Worm (Caenorhabditis elegans): Measurements from ENCODE around the gene Y50E8A.1.
"Not testable (repeated sequence)": the region's sequence is repeated elsewhere in the genome, so short reads cannot be mapped to it uniquely, and the experiment has no call there.

Gene Y50E8A.1

DNA sequence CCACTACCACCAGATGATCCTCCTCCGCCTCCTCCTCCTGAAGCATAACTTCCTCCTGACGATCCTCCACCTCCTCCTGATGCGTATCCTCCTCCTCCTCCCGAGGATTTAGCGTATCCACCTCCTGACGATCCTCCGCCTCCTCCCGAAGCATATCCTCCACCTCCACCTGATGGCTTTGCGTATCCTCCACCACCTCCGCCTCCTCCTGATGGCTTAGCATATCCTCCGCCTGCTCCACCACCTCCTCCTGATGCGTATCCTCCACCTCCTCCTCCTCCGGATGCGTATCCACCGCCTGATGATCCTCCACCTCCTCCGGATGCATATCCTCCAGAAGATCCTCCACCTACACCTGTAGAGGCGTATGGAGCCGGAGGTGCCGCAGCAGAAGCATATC, 18.1 kb downstream of the Y50E8A.1 start:
- no peak for TF ChIP-seq unc-62 (GFP tag; optimal IDR thresholded peaks at IDR 0.05)

DNA sequence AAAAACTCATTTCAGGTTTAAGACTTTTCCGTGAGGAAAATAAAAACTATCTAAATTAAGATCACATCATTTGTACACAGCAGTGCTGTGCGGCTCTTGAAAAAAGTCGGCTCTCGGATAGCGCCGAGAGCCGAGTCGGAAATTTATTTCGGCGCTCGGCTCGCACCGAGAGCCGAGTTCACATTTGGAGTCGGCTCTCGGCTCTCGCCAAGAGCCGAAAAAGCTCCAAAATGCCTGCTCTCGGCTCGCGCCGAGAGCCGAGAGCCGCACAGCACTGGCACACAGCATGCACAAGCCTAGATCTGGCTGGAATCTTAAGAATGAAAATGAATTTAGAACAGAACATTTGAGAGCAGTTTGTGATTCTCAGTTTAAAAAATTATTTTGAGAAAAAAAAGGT, 20.3 kb downstream of the Y50E8A.1 start:
- no peak for TF ChIP-seq unc-62 (GFP tag; optimal IDR thresholded peaks at IDR 0.05)

- TF ChIP-seq unc-62 (GFP tag; optimal IDR thresholded peaks at IDR 0.05) = no peak
These were observed 22.0 kb downstream of the Y50E8A.1 start, which contains the start of the genes lipl-8 and Y50E8A.22 for ce11 chrV:14748608-14749137. lipl-8 (minus strand) TSS chrV:14748708. Y50E8A.22 (minus strand) TSS chrV:14749087.

DNA sequence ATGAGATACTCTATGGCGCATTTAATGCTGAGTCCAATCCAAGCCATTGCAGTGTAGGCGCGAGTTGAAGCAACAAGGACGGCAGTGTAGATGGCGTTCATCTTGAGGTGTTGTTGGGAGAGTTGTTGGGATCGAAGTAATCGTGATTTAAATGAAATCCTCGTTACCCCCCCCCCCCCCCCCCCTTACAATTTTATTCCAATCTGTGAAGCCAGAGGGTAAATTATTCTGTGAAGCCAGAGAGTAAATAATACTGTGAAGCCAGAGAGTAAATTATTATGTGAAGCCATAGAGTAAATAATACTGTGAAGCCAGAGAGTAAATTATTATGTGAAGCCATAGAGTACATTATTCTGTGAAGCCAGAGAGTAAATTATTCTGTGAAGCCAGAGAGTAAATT, 23.7 kb downstream of the Y50E8A.1 start, which contains the start of gene nspa-10:
Gene nspa-10 (minus strand): TSS at position 101 of the 400 bp plus-strand sequence.
- TF ChIP-seq unc-62 (GFP tag; optimal IDR thresholded peaks at IDR 0.05) = not testable (repeated sequence)

DNA sequence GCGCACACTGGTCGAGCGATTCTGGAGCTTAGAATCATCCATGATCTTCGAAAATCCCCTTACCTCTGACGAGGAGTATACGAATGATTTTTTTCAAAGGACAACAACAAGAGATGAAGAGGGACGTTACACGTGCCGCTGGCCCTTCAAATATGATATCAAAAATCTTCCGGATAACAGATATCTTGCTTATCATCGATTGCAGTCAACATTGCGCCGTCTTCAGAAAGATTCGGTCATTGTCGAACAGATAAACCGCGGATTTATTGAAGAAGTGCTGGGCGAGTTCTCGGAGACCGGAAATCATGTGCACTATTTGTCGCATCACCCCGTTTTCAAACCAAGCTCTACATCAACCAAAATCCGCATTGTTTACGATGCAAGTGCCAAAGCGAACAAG, 35.9 kb downstream of the Y50E8A.1 start:
- no peak for TF ChIP-seq unc-62 (GFP tag; optimal IDR thresholded peaks at IDR 0.05)

- TF ChIP-seq unc-62 (GFP tag; optimal IDR thresholded peaks at IDR 0.05) = no peak
These were observed 36.9 kb downstream of the Y50E8A.1 start for ce11 chrV:14763582-14763981.

- TF ChIP-seq unc-62 (GFP tag; optimal IDR thresholded peaks at IDR 0.05) = no peak
These were observed 46.4 kb downstream of the Y50E8A.1 start, which contains the start of gene haf-7 for ce11 chrV:14773048-14773447. haf-7 (plus strand) TSS chrV:14773258.

Measured in whole organism, dauer.